Fruit fly (Drosophila melanogaster): ENCODE results near the gene CG12773.

CG12773 gene

dm6 chrX:1349255-1349654 lies 4.5 kb downstream of the CG12773 start, which contains the start of gene MTPAP (continued):
- TF ChIP-seq Met (GFP tag; optimal IDR thresholded peaks at IDR 0.05) (no peak), pdm3 (GFP tag; optimal IDR thresholded peaks at IDR 0.05) (no peak), fkh (GFP tag; optimal IDR thresholded peaks at IDR 0.05) (no peak), lz (GFP tag; optimal IDR thresholded peaks at IDR 0.05) (peak; percentile 29), net (GFP tag; optimal IDR thresholded peaks at IDR 0.05) (no peak), Lpt (GFP tag; optimal IDR thresholded peaks at IDR 0.05) (no peak), CG8119 (GFP tag; IDR thresholded peaks at IDR 0.05) (no peak), CG3032 (tag; optimal IDR thresholded peaks at IDR 0.05) (peak; percentile 21), Eip75B (GFP tag; optimal IDR thresholded peaks at IDR 0.05) (no peak), achi (GFP tag; optimal IDR thresholded peaks at IDR 0.05) (no peak), topi (GFP tag; optimal IDR thresholded peaks at IDR 0.05) (no peak), CG7368 (GFP tag; optimal IDR thresholded peaks at IDR 0.05) (no peak), dsx (GFP tag; optimal IDR thresholded peaks at IDR 0.05; ENCODE audit: poor library complexity, severe bottlenecking) (no peak), CG6276 (GFP tag; optimal IDR thresholded peaks at IDR 0.05) (no peak), Eip78C (GFP tag) (peak; percentile 35), CG1621 (tag; optimal IDR thresholded peaks at IDR 0.05) (no peak)

- TF ChIP-seq CG8632 (GFP tag; optimal IDR thresholded peaks at IDR 0.05) (no peak), Sox15 (GFP tag; optimal IDR thresholded peaks at IDR 0.05) (no peak), CG16779 (tag; optimal IDR thresholded peaks at IDR 0.05) (no peak), dac (GFP tag; optimal IDR thresholded peaks at IDR 0.05) (no peak), CG6808 (GFP tag; optimal IDR thresholded peaks at IDR 0.05) (no peak), achi (GFP tag; optimal IDR thresholded peaks at IDR 0.05) (no peak), dsx (GFP tag; optimal IDR thresholded peaks at IDR 0.05; ENCODE audit: poor library complexity, severe bottlenecking) (no peak), pdm3 (GFP tag; optimal IDR thresholded peaks at IDR 0.05) (no peak), CG11762 (GFP tag; optimal IDR thresholded peaks at IDR 0.05; ENCODE audit: insufficient read depth) (no peak), svp (GFP tag) (no peak), Blimp-1 (GFP tag; optimal IDR thresholded peaks at IDR 0.05) (no peak), CG32006 (GFP tag; optimal IDR thresholded peaks at IDR 0.05) (no peak), Hr4 (GFP tag; optimal IDR thresholded peaks at IDR 0.05) (no peak)
Measured at dm6 chrX:1346833-1347232, 6.9 kb downstream of the CG12773 start.

- TF ChIP-seq vri (GFP tag; optimal IDR thresholded peaks at IDR 0.05) (peak; percentile 96), Eip75B (GFP tag; optimal IDR thresholded peaks at IDR 0.05) (no peak), pdm3 (GFP tag; optimal IDR thresholded peaks at IDR 0.05) (no peak), dac (GFP tag; optimal IDR thresholded peaks at IDR 0.05) (no peak)
Measured at dm6 chrX:1346256-1346655, 7.5 kb downstream of the CG12773 start, which contains the start of gene Tsp2A. TSS of gene Tsp2A (plus strand) at chrX:1346553.

dm6 chrX:1341944-1342392 lies 11.8 kb downstream of the CG12773 start, which contains the start of gene Naa30A:
TSS of gene Naa30A (plus strand) at chrX:1342106.
- TF ChIP-seq topi (GFP tag; optimal IDR thresholded peaks at IDR 0.05) (peak; percentile 11), Hr38 (GFP tag; optimal IDR thresholded peaks at IDR 0.05) (no peak), CG10669 (GFP tag; optimal IDR thresholded peaks at IDR 0.05) (no peak), Sox14 (GFP tag; optimal IDR thresholded peaks at IDR 0.05) (peak; percentile 42), fkh (GFP tag; optimal IDR thresholded peaks at IDR 0.05) (no peak), Lpt (GFP tag; optimal IDR thresholded peaks at IDR 0.05) (no peak), cyc (GFP tag; optimal IDR thresholded peaks at IDR 0.05) (no peak), Eip78C (GFP tag) (peak; percentile 77), CG3032 (tag; optimal IDR thresholded peaks at IDR 0.05) (no peak), esn (GFP tag; optimal IDR thresholded peaks at IDR 0.05) (peak; percentile 12), Sox102F (GFP tag; optimal IDR thresholded peaks at IDR 0.05) (peak; percentile 11)

- TF ChIP-seq cyc (GFP tag; optimal IDR thresholded peaks at IDR 0.05) (peak; percentile 5), Hr39 (GFP tag; optimal IDR thresholded peaks at IDR 0.05) (peak; percentile 36), CG3032 (tag; optimal IDR thresholded peaks at IDR 0.05) (peak; percentile 2), fkh (GFP tag; optimal IDR thresholded peaks at IDR 0.05) (no peak), acj6 (GFP tag; optimal IDR thresholded peaks at IDR 0.05) (peak; percentile 28), esn (GFP tag; optimal IDR thresholded peaks at IDR 0.05) (peak; percentile 37), Sox14 (GFP tag; optimal IDR thresholded peaks at IDR 0.05) (no peak), spab (GFP tag; optimal IDR thresholded peaks at IDR 0.05) (no peak), CG31627 (GFP tag; optimal IDR thresholded peaks at IDR 0.05) (peak; percentile 30)
Measured at dm6 chrX:1341528-1341927, 12.3 kb downstream of the CG12773 start, which contains the start of gene CG11409. TSS of gene CG11409 (minus strand) at chrX:1341587.

Measured in whole organism, prepupa.